Worm (Caenorhabditis elegans): Measurements from ENCODE around the gene T05A7.6.

T05A7.6 gene

ce11 chrII:4715676-4716075 lies 44.1 kb upstream of the T05A7.6 start, which contains the start of gene F41C3.8 (continued):
- TF ChIP-seq gei-17 (GFP tag; optimal IDR thresholded peaks at IDR 0.05) (no peak), madf-3 (GFP tag; IDR thresholded peaks at IDR 0.05) (no peak)

ce11 chrII:4710813-4711212 lies 39.2 kb upstream of the T05A7.6 start:
- TF ChIP-seq egrh-3 (GFP tag; IDR thresholded peaks at IDR 0.05) (no peak), F22D6.2 (tag; optimal IDR thresholded peaks at IDR 0.05) (no peak), nfyb-1 (GFP tag; IDR thresholded peaks at IDR 0.05) (no peak), bed-2 (GFP tag; IDR thresholded peaks at IDR 0.05) (no peak), hmg-1.2 (GFP tag; IDR thresholded peaks at IDR 0.05) (no peak), snpc-4 (GFP tag; optimal IDR thresholded peaks at IDR 0.05) (no peak), snpc-4 (tag; optimal IDR thresholded peaks at IDR 0.05) (no peak), hmg-20 (GFP tag; IDR thresholded peaks at IDR 0.05) (no peak), snpc-1.3 (tag; optimal IDR thresholded peaks at IDR 0.05; ENCODE audit: insufficient read depth) (no peak), F10E7.11 (tag; optimal IDR thresholded peaks at IDR 0.05) (no peak), mxl-1 (tag; optimal IDR thresholded peaks at IDR 0.05) (no peak), Y67H2A.10 (GFP tag; conservative IDR thresholded peaks at IDR 0.05) (no peak)

ce11 chrII:4710120-4710519 lies 38.5 kb upstream of the T05A7.6 start, which contains the start of gene tag-151:
TSS of gene tag-151 (plus strand) at chrII:4710277.
- TF ChIP-seq C06A6.2 (GFP tag; conservative IDR thresholded peaks at IDR 0.05) = no peak
- no peak for TF ChIP-seq fkh-3 (tag; optimal IDR thresholded peaks at IDR 0.05)
- no peak for TF ChIP-seq F57A8.1 (GFP tag; optimal IDR thresholded peaks at IDR 0.05)
- no peak for TF ChIP-seq nhr-80 (tag; optimal IDR thresholded peaks at IDR 0.05)
- TF ChIP-seq snpc-1.3 (tag; optimal IDR thresholded peaks at IDR 0.05; ENCODE audit: insufficient read depth) = no peak
- TF ChIP-seq unc-62 (GFP tag; optimal IDR thresholded peaks at IDR 0.05) = no peak
- no peak for TF ChIP-seq snpc-4 (GFP tag; optimal IDR thresholded peaks at IDR 0.05)
- peak in 2 of 4 experiments; percentile 13 to 29 for TF ChIP-seq snpc-4 (tag; optimal IDR thresholded peaks at IDR 0.05)
- TF ChIP-seq tbp1 (GFP tag; optimal IDR thresholded peaks at IDR 0.05) = no peak
- no peak for TF ChIP-seq F55B11.4 (tag; optimal IDR thresholded peaks at IDR 0.05; ENCODE audit: borderline replicate concordance, insufficient read depth)
- 0 out of 2 replicates have a peak, but pooled peaks have one; percentile 8 for TF ChIP-seq Y95B8A.8 (GFP tag; IDR thresholded peaks at IDR 0.05)
- TF ChIP-seq sea-2 (GFP tag; IDR thresholded peaks at IDR 0.05) = no peak
- no peak for TF ChIP-seq rec-8 (tag; optimal IDR thresholded peaks at IDR 0.05)
- no peak for TF ChIP-seq rpc-1 (optimal IDR thresholded peaks at IDR 0.05)
- TF ChIP-seq rpc-1 (tag; optimal IDR thresholded peaks at IDR 0.05) = no peak
- peak; percentile 49 for TF ChIP-seq chd-7 (tag; optimal IDR thresholded peaks at IDR 0.05)
- TF ChIP-seq F37B4.10 (GFP tag; IDR thresholded peaks at IDR 0.05) = no peak
- TF ChIP-seq hlh-12 (tag; optimal IDR thresholded peaks at IDR 0.05) = no peak
- TF ChIP-seq ccch-3 (GFP tag; optimal IDR thresholded peaks at IDR 0.05) = no peak
- peak in 1 of 2 experiments; percentile 45 for TF ChIP-seq let-607 (tag; optimal IDR thresholded peaks at IDR 0.05)
- TF ChIP-seq ceh-58 (GFP tag; IDR thresholded peaks at IDR 0.05) = no peak
- TF ChIP-seq tlf-1 (GFP tag; optimal IDR thresholded peaks at IDR 0.05) = peak; percentile 9
- TF ChIP-seq B0035.1 (tag; optimal IDR thresholded peaks at IDR 0.05) = no peak
- TF ChIP-seq F39B2.1 (GFP tag; IDR thresholded peaks at IDR 0.05) = no peak
- TF ChIP-seq F57C9.4 (tag; optimal IDR thresholded peaks at IDR 0.05) = no peak
- no peak for TF ChIP-seq gei-17 (GFP tag; optimal IDR thresholded peaks at IDR 0.05)
- TF ChIP-seq madf-6 (GFP tag; IDR thresholded peaks at IDR 0.05) = peak; percentile 40
- TF ChIP-seq F52B5.7 (tag; optimal IDR thresholded peaks at IDR 0.05) = peak; percentile 16
- no peak for TF ChIP-seq egl-18 (GFP tag; IDR thresholded peaks at IDR 0.05)
- TF ChIP-seq nhr-27 (tag; optimal IDR thresholded peaks at IDR 0.05) = no peak
- no peak for TF ChIP-seq F23B12.7 (tag; optimal IDR thresholded peaks at IDR 0.05; ENCODE audit: insufficient read depth)
- TF ChIP-seq Y79H2A.3 (GFP tag; conservative IDR thresholded peaks at IDR 0.05) = no peak
- no peak for TF ChIP-seq dpl-1 (GFP tag; optimal IDR thresholded peaks at IDR 0.05)
- no peak for TF ChIP-seq mes-4 (tag; optimal IDR thresholded peaks at IDR 0.05)
- no peak for TF ChIP-seq efl-1 (GFP tag; optimal IDR thresholded peaks at IDR 0.05)
- TF ChIP-seq ztf-28 (GFP tag; IDR thresholded peaks at IDR 0.05) = no peak
- TF ChIP-seq ceh-79 (tag; optimal IDR thresholded peaks at IDR 0.05) = no peak

Data from whole organism, young adult.